Worm (Caenorhabditis elegans) whole organism, early embryonic: ENCODE data around the gene rgs-3.
A peak's percentile ranks its signal among the peaks of the same experiment; 100 is the strongest.

ENCODE experiments used
- B0310.2 ChIP-seq: sonication (generic microtip); optimal IDR thresholded peaks from 2 replicates; lab custom pipeline; 2016; ENCODE audit warnings: mild to moderate bottlenecking, missing genetic modification characterization, missing compliant biosample characterization
- F13C5.2 ChIP-seq: sonication (generic microtip); optimal IDR thresholded peaks from 2 replicates; lab custom pipeline; 2017; ENCODE audit warnings: mild to moderate bottlenecking, missing genetic modification characterization, inconsistent platforms, missing compliant biosample characterization
- aly-1 ChIP-seq: sonication (generic microtip); optimal IDR thresholded peaks from 2 replicates; lab custom pipeline; 2016; ENCODE audit warnings: missing genetic modification characterization, missing compliant biosample characterization
- ama-1 ChIP-seq: fragments of 150-350 bp; optimal IDR thresholded peaks from 2 replicates; lab custom pipeline; 2014
- ceh-13 ChIP-seq: fragments of 200-800 bp; sonication (Bioruptor generic); optimal IDR thresholded peaks from 2 replicates; lab custom pipeline; 2018; ENCODE audit warnings: mild to moderate bottlenecking, missing genetic modification characterization, missing compliant biosample characterization
- ceh-36 ChIP-seq: sonication (generic microtip); optimal IDR thresholded peaks from 2 replicates; lab custom pipeline; 2016; ENCODE audit warnings: missing genetic modification characterization, inconsistent platforms, missing compliant biosample characterization
- ets-7 ChIP-seq: sonication (generic microtip); optimal IDR thresholded peaks from 2 replicates; lab custom pipeline; 2016; ENCODE audit warnings: missing genotype, missing genetic modification characterization, missing compliant biosample characterization
- flt-1 ChIP-seq: fragments of 200-800 bp; sonication (Bioruptor generic); IDR thresholded peaks from 2 replicates; pipeline ENCODE4 v1.3.6; 2022; ENCODE audit warnings: missing genetic modification characterization, missing compliant biosample characterization
- hmbx-1 ChIP-seq: sonication (generic microtip); optimal IDR thresholded peaks from 2 replicates; lab custom pipeline; 2016; ENCODE audit warnings: mild to moderate bottlenecking, missing genetic modification characterization, missing compliant biosample characterization
- hmg-4 ChIP-seq: fragments of 200-800 bp; sonication (Bioruptor generic); optimal IDR thresholded peaks from 2 replicates; lab custom pipeline; 2018; ENCODE audit warnings: mild to moderate bottlenecking, missing genetic modification characterization, missing compliant biosample characterization
- hnd-1 ChIP-seq: sonication (generic microtip); optimal IDR thresholded peaks from 2 replicates; lab custom pipeline; 2016; ENCODE audit warnings: missing genetic modification characterization, missing compliant biosample characterization
- pes-1 ChIP-seq: fragments of 200-800 bp; sonication (Bioruptor generic); IDR thresholded peaks from 2 replicates; pipeline ENCODE4 v1.3.6; 2022; ENCODE audit warnings: missing genetic modification reagents, missing genetic modification characterization, missing compliant biosample characterization
- scrt-1 ChIP-seq: fragments of 200-800 bp; sonication (Bioruptor generic); IDR thresholded peaks from 2 replicates; pipeline ENCODE4 v1.3.6; 2022; ENCODE audit warnings: missing genetic modification characterization, missing compliant biosample characterization
- sea-1 ChIP-seq: fragments of 200-800 bp; sonication (Bioruptor generic); conservative IDR thresholded peaks from 2 replicates; pipeline ENCODE4 v1.3.6; 2022; ENCODE audit warnings: missing genetic modification characterization, missing compliant biosample characterization
- tbx-11 ChIP-seq: fragments of 200-800 bp; sonication (Bioruptor generic); IDR thresholded peaks from 2 replicates; pipeline ENCODE4 v1.3.6; 2022; ENCODE audit warnings: missing genetic modification characterization, missing compliant biosample characterization
- tbx-37 ChIP-seq: fragments of 200-800 bp; sonication (Bioruptor generic); conservative IDR thresholded peaks from 2 replicates; pipeline ENCODE4 v1.3.6; 2022; ENCODE audit warnings: missing genetic modification reagents, missing genetic modification characterization, missing compliant biosample characterization
- tra-4 ChIP-seq: sonication (generic microtip); optimal IDR thresholded peaks from 2 replicates; lab custom pipeline; 2017; ENCODE audit warnings: missing genetic modification characterization, missing compliant biosample characterization

Gene rgs-3

ce11 chrII:6091380-6091779 is 8.2 kb upstream of the rgs-3 start, which contains the start of the genes fbf-2 and nspg-3:
fbf-2 (minus strand) TSS chrII:6091480.
nspg-3 (plus strand) TSS chrII:6091767.
- TF ChIP-seq F13C5.2 (tag; lab: Kevin White, UChicago) (no peak), ets-7 (tag; lab: Kevin White, UChicago) (no peak), B0310.2 (tag; lab: Kevin White, UChicago) (no peak), tbx-11 (GFP tag; lab: Robert Waterston, UW) (no peak), hmg-4 (GFP tag; lab: Kevin White, UChicago) (no peak), sea-1 (GFP tag; lab: Robert Waterston, UW) (no peak), pes-1 (GFP tag; lab: Robert Waterston, UW) (no peak), tra-4 (tag; lab: Kevin White, UChicago) (no peak), scrt-1 (GFP tag; lab: Robert Waterston, UW) (no peak), hmbx-1 (tag; lab: Kevin White, UChicago) (no peak), aly-1 (tag; lab: Kevin White, UChicago) (no peak), flt-1 (no peak), hnd-1 (tag; lab: Kevin White, UChicago) (no peak), ceh-36 (tag; lab: Kevin White, UChicago) (no peak), ceh-13 (GFP tag; lab: Kevin White, UChicago) (no peak), tbx-37 (GFP tag; lab: Robert Waterston, UW) (no peak), ama-1 (lab: Kevin White, UChicago) (no peak)

- TF ChIP-seq tbx-37 (GFP tag; lab: Robert Waterston, UW): peak; percentile 57; the same call in 1 of the 2 replicates
- no peak for TF ChIP-seq pes-1 (GFP tag; lab: Robert Waterston, UW)
- TF ChIP-seq ets-7 (tag; lab: Kevin White, UChicago): no peak
These were observed 2.2 kb upstream of the rgs-3 start, which contains the start of the genes tpp-2 and rbbp-5 for ce11 chrII:6097441-6097840. tpp-2 (minus strand) TSS chrII:6097597. rbbp-5 (plus strand) TSS chrII:6097830.

ce11 chrII:6101475-6101874 is 1.9 kb downstream of the rgs-3 start:
- no peak for TF ChIP-seq B0310.2 (tag; lab: Kevin White, UChicago)
- no peak for TF ChIP-seq ceh-36 (tag; lab: Kevin White, UChicago)
- TF ChIP-seq flt-1: no peak

ce11 chrII:6103986-6104385 is 4.4 kb downstream of the rgs-3 start:
- TF ChIP-seq sea-1 (GFP tag; lab: Robert Waterston, UW) (no peak), tbx-11 (GFP tag; lab: Robert Waterston, UW) (no peak), F13C5.2 (tag; lab: Kevin White, UChicago) (no peak), ama-1 (lab: Kevin White, UChicago) (no peak), hnd-1 (tag; lab: Kevin White, UChicago) (no peak), hmbx-1 (tag; lab: Kevin White, UChicago) (no peak), flt-1 (no peak), B0310.2 (tag; lab: Kevin White, UChicago) (no peak)

- TF ChIP-seq flt-1 (no peak), hnd-1 (tag; lab: Kevin White, UChicago) (no peak), F13C5.2 (tag; lab: Kevin White, UChicago) (no peak), tra-4 (tag; lab: Kevin White, UChicago) (no peak), pes-1 (GFP tag; lab: Robert Waterston, UW) (no peak), scrt-1 (GFP tag; lab: Robert Waterston, UW) (no peak), ama-1 (lab: Kevin White, UChicago) (no peak), hmbx-1 (tag; lab: Kevin White, UChicago) (no peak), ceh-13 (GFP tag; lab: Kevin White, UChicago) (no peak), ets-7 (tag; lab: Kevin White, UChicago) (no peak), tbx-37 (GFP tag; lab: Robert Waterston, UW) (no peak), ceh-36 (tag; lab: Kevin White, UChicago) (no peak), B0310.2 (tag; lab: Kevin White, UChicago) (no peak), sea-1 (GFP tag; lab: Robert Waterston, UW) (no peak), hmg-4 (GFP tag; lab: Kevin White, UChicago) (no peak), tbx-11 (GFP tag; lab: Robert Waterston, UW) (no peak), aly-1 (tag; lab: Kevin White, UChicago) (no peak)
These were observed 8.2 kb downstream of the rgs-3 start for ce11 chrII:6107773-6108172.

ce11 chrII:6109989-6110388 is 10.4 kb downstream of the rgs-3 start:
- no peak for TF ChIP-seq flt-1
- no peak for TF ChIP-seq hnd-1 (tag; lab: Kevin White, UChicago)
- TF ChIP-seq sea-1 (GFP tag; lab: Robert Waterston, UW): no peak
- TF ChIP-seq ama-1 (lab: Kevin White, UChicago): no peak
- TF ChIP-seq pes-1 (GFP tag; lab: Robert Waterston, UW): no peak
- no peak for TF ChIP-seq tbx-11 (GFP tag; lab: Robert Waterston, UW)
- no peak for TF ChIP-seq tra-4 (tag; lab: Kevin White, UChicago)
- no peak for TF ChIP-seq tbx-37 (GFP tag; lab: Robert Waterston, UW)
- no peak for TF ChIP-seq scrt-1 (GFP tag; lab: Robert Waterston, UW)
- no peak for TF ChIP-seq aly-1 (tag; lab: Kevin White, UChicago)
- no peak for TF ChIP-seq B0310.2 (tag; lab: Kevin White, UChicago)
- TF ChIP-seq ets-7 (tag; lab: Kevin White, UChicago): no peak

- no peak for TF ChIP-seq hmg-4 (GFP tag; lab: Kevin White, UChicago)
- TF ChIP-seq pes-1 (GFP tag; lab: Robert Waterston, UW): no peak
- TF ChIP-seq scrt-1 (GFP tag; lab: Robert Waterston, UW): no peak
- no peak for TF ChIP-seq ceh-36 (tag; lab: Kevin White, UChicago)
- TF ChIP-seq sea-1 (GFP tag; lab: Robert Waterston, UW): no peak
- no peak for TF ChIP-seq flt-1
- TF ChIP-seq hnd-1 (tag; lab: Kevin White, UChicago): no peak
- no peak for TF ChIP-seq B0310.2 (tag; lab: Kevin White, UChicago)
- no peak for TF ChIP-seq ceh-13 (GFP tag; lab: Kevin White, UChicago)
- no peak for TF ChIP-seq tbx-37 (GFP tag; lab: Robert Waterston, UW)
- no peak for TF ChIP-seq tbx-11 (GFP tag; lab: Robert Waterston, UW)
- TF ChIP-seq hmbx-1 (tag; lab: Kevin White, UChicago): no peak
- no peak for TF ChIP-seq tra-4 (tag; lab: Kevin White, UChicago)
- TF ChIP-seq aly-1 (tag; lab: Kevin White, UChicago): no peak
- no peak for TF ChIP-seq F13C5.2 (tag; lab: Kevin White, UChicago)
- no peak for TF ChIP-seq ama-1 (lab: Kevin White, UChicago)
- no peak for TF ChIP-seq ets-7 (tag; lab: Kevin White, UChicago)
These were observed 13.6 kb downstream of the rgs-3 start, which contains the start of gene heri-1 for ce11 chrII:6113187-6113586. heri-1 (minus strand) TSS chrII:6113194.
